Worm (Caenorhabditis elegans): ENCODE measurements around the gene F32D8.2.
A peak's percentile ranks its signal among the peaks of the same experiment; 100 is the strongest.

F32D8.2 gene

ce11 chrV:10856901-10857637 is 26.5 kb upstream of the F32D8.2 start:
- TF ChIP-seq zfh-2 (GFP tag; conservative IDR thresholded peaks at IDR 0.05) (no peak; the same call in 1 of the 2 replicates), egl-18 (GFP tag; IDR thresholded peaks at IDR 0.05) (no peak), B0035.1 (tag; optimal IDR thresholded peaks at IDR 0.05) (no peak), lin-54 (GFP tag; optimal IDR thresholded peaks at IDR 0.05) (no peak), akir-1 (GFP tag; optimal IDR thresholded peaks at IDR 0.05) (no peak), cebp-2 (GFP tag; IDR thresholded peaks at IDR 0.05) (0 out of 2 replicates have a peak, but pooled peaks have one; percentile 25), nhr-27 (tag; optimal IDR thresholded peaks at IDR 0.05) (no peak), let-607 (tag; optimal IDR thresholded peaks at IDR 0.05) (no peak), bed-2 (GFP tag; IDR thresholded peaks at IDR 0.05) (no peak), ceh-27 (GFP tag; optimal IDR thresholded peaks at IDR 0.05) (no peak), bed-1 (GFP tag; IDR thresholded peaks at IDR 0.05) (no peak), nfyb-1 (GFP tag; IDR thresholded peaks at IDR 0.05) (no peak), snpc-1.3 (tag; optimal IDR thresholded peaks at IDR 0.05; ENCODE audit: insufficient read depth) (no peak), tlf-1 (GFP tag; optimal IDR thresholded peaks at IDR 0.05) (no peak), ztf-22 (GFP tag; optimal IDR thresholded peaks at IDR 0.05) (peak; percentile 7), attf-5 (GFP tag; optimal IDR thresholded peaks at IDR 0.05) (peak; percentile 12), ZK185.1 (tag; optimal IDR thresholded peaks at IDR 0.05; ENCODE audit: poor library complexity, severe bottlenecking) (no peak), cebp-1 (GFP tag; IDR thresholded peaks at IDR 0.05) (no peak), cebp-1 (tag; optimal IDR thresholded peaks at IDR 0.05) (peak; percentile 32), egl-44 (GFP tag; IDR thresholded peaks at IDR 0.05) (no peak), efl-1 (GFP tag; optimal IDR thresholded peaks at IDR 0.05) (no peak), nhr-179 (tag; optimal IDR thresholded peaks at IDR 0.05) (no peak), unc-62 (GFP tag; optimal IDR thresholded peaks at IDR 0.05) (no peak), mcd-1 (GFP tag; IDR thresholded peaks at IDR 0.05) (0 out of 2 replicates have a peak, but pooled peaks have one; percentile 19), Y53F4B.3 (GFP tag; IDR thresholded peaks at IDR 0.05) (no peak), egrh-3 (GFP tag; IDR thresholded peaks at IDR 0.05) (no peak), rpc-1 (optimal IDR thresholded peaks at IDR 0.05) (no peak), rpc-1 (tag; optimal IDR thresholded peaks at IDR 0.05) (no peak), T07F8.4 (tag; optimal IDR thresholded peaks at IDR 0.05) (peak; percentile 3), mel-28 (tag; optimal IDR thresholded peaks at IDR 0.05; ENCODE audit: borderline replicate concordance) (no peak), ztf-18 (tag; optimal IDR thresholded peaks at IDR 0.05) (no peak), ztf-25 (GFP tag; IDR thresholded peaks at IDR 0.05) (no peak), ceh-40 (GFP tag; IDR thresholded peaks at IDR 0.05) (no peak), let-526 (GFP tag; IDR thresholded peaks at IDR 0.05) (no peak), B0261.1 (tag; optimal IDR thresholded peaks at IDR 0.05) (no peak), lir-1 (GFP tag; conservative IDR thresholded peaks at IDR 0.05) (no peak), nhr-80 (tag; optimal IDR thresholded peaks at IDR 0.05) (peak; percentile 85), F10E7.11 (tag; optimal IDR thresholded peaks at IDR 0.05) (no peak), D2030.7 (GFP tag; IDR thresholded peaks at IDR 0.05) (no peak), nhr-120 (GFP tag; IDR thresholded peaks at IDR 0.05) (no peak), F22D6.2 (tag; optimal IDR thresholded peaks at IDR 0.05) (no peak), dox-1 (GFP tag; IDR thresholded peaks at IDR 0.05) (0 out of 2 replicates have a peak, but pooled peaks have one; percentile 52), madf-8 (GFP tag; conservative IDR thresholded peaks at IDR 0.05) (no peak), mxl-1 (tag; optimal IDR thresholded peaks at IDR 0.05) (no peak), ztf-3 (GFP tag; optimal IDR thresholded peaks at IDR 0.05) (no peak), ceh-91 (GFP tag; IDR thresholded peaks at IDR 0.05) (no peak), hrde-1 (tag; optimal IDR thresholded peaks at IDR 0.05; ENCODE audit: borderline replicate concordance) (no peak), repo-1 (tag; optimal IDR thresholded peaks at IDR 0.05) (no peak)

All from whole organism, young adult.